Worm (Caenorhabditis elegans) whole organism, young adult: ENCODE measurements around the gene srh-123.

Source experiments
- B0019.2 ChIP-seq: fragments of 200-800 bp; sonication (Bioruptor generic); conservative IDR thresholded peaks from 2 replicates; pipeline ENCODE4 v1.3.6; 2022; ENCODE audit warnings: missing genetic modification reagents, missing genetic modification characterization, missing compliant biosample characterization
- B0261.1 ChIP-seq: sonication (generic microtip); optimal IDR thresholded peaks from 2 replicates; lab custom pipeline; 2016; ENCODE audit warnings: mild to moderate bottlenecking, missing genetic modification characterization, moderate library complexity, missing compliant biosample characterization
- B0336.3 ChIP-seq: fragments of 200-800 bp; sonication (Bioruptor generic); IDR thresholded peaks from 2 replicates; pipeline ENCODE4 v1.3.6; 2022; ENCODE audit warnings: missing genetic modification characterization, missing compliant biosample characterization
- D2030.7 ChIP-seq: fragments of 200-800 bp; sonication (Bioruptor generic); IDR thresholded peaks from 2 replicates; pipeline ENCODE4 v1.3.6; 2022; ENCODE audit warnings: missing genetic modification reagents, missing genetic modification characterization, missing compliant biosample characterization
- F23B12.7 ChIP-seq: sonication (generic microtip); optimal IDR thresholded peaks from 2 replicates; lab custom pipeline; 2017; ENCODE audit warnings: missing genetic modification characterization, mild to moderate bottlenecking, missing compliant biosample characterization, antibody characterized with exemption, moderate library complexity; ENCODE audit not compliant: insufficient read depth
- F57C9.4 ChIP-seq: sonication (generic microtip); optimal IDR thresholded peaks from 2 replicates; lab custom pipeline; 2017; ENCODE audit warnings: mild to moderate bottlenecking, missing genetic modification characterization, missing compliant biosample characterization
- Y53F4B.3 ChIP-seq: fragments of 200-800 bp; sonication (Bioruptor generic); IDR thresholded peaks from 2 replicates; pipeline ENCODE4 v1.3.6; 2022; ENCODE audit warnings: missing genetic modification reagents, missing genetic modification characterization, missing compliant biosample characterization
- Y79H2A.3 ChIP-seq: fragments of 200-800 bp; sonication (Bioruptor generic); conservative IDR thresholded peaks from 2 replicates; pipeline ENCODE4 v1.3.6; 2022; ENCODE audit warnings: missing genetic modification reagents, missing genetic modification characterization, missing compliant biosample characterization
- ama-1 ChIP-seq, 3 experiments: fragments of 150-350 bp in 1 of 3; sonication (generic microtip) in 2 of 3; optimal IDR thresholded peaks; 2 replicates each; lab custom pipeline; 2014 to 2018; ENCODE audit warnings: missing biosample characterization in 2 of 3, missing genetic modification characterization in 2 of 3, missing genetic modification reagents in 2 of 3
- athp-1 ChIP-seq: sonication (generic microtip); optimal IDR thresholded peaks from 2 replicates; lab custom pipeline; 2017; ENCODE audit warnings: mild to moderate bottlenecking, missing genetic modification characterization, missing compliant biosample characterization
- bed-1 ChIP-seq: fragments of 200-800 bp; sonication (Bioruptor generic); IDR thresholded peaks from 2 replicates; pipeline ENCODE4 v1.3.6; 2022; ENCODE audit warnings: missing genetic modification reagents, missing genetic modification characterization, missing compliant biosample characterization
- ceh-40 ChIP-seq: fragments of 200-800 bp; sonication (Bioruptor generic); IDR thresholded peaks from 2 replicates; pipeline ENCODE4 v1.3.6; 2022; ENCODE audit warnings: missing genetic modification characterization, missing compliant biosample characterization
- dpff-1 ChIP-seq: sonication (generic microtip); optimal IDR thresholded peaks from 2 replicates; lab custom pipeline; 2017; ENCODE audit warnings: mild to moderate bottlenecking, missing genetic modification characterization, missing compliant biosample characterization
- egl-18 ChIP-seq: fragments of 200-800 bp; sonication (Bioruptor generic); IDR thresholded peaks from 2 replicates; pipeline ENCODE4 v1.3.6; 2022; ENCODE audit warnings: missing genetic modification reagents, missing genetic modification characterization, missing compliant biosample characterization
- egrh-3 ChIP-seq: fragments of 200-800 bp; sonication (Bioruptor generic); IDR thresholded peaks from 2 replicates; pipeline ENCODE4 v1.3.6; 2022; ENCODE audit warnings: missing genetic modification reagents, missing genetic modification characterization, missing compliant biosample characterization
- lin-26 ChIP-seq: fragments of 200-800 bp; sonication (Bioruptor generic); IDR thresholded peaks from 2 replicates; pipeline ENCODE4 v1.3.6; 2022; ENCODE audit warnings: missing genetic modification reagents, missing genetic modification characterization, missing compliant biosample characterization
- lir-1 ChIP-seq: fragments of 200-800 bp; sonication (Bioruptor generic); conservative IDR thresholded peaks from 2 replicates; pipeline ENCODE4 v1.3.6; 2022; ENCODE audit warnings: missing genetic modification reagents, missing genetic modification characterization, missing compliant biosample characterization
- lsl-1 ChIP-seq: fragments of 200-800 bp; sonication (Bioruptor generic); optimal IDR thresholded peaks from 2 replicates; lab custom pipeline; 2018; ENCODE audit warnings: mild to moderate bottlenecking, missing genetic modification characterization, moderate library complexity, missing compliant biosample characterization
- madf-6 ChIP-seq: fragments of 200-800 bp; sonication (Bioruptor generic); IDR thresholded peaks from 2 replicates; pipeline ENCODE4 v1.3.6; 2022; ENCODE audit warnings: missing genetic modification reagents, missing genetic modification characterization, missing compliant biosample characterization
- nfyb-1 ChIP-seq: fragments of 200-800 bp; sonication (Bioruptor generic); IDR thresholded peaks from 2 replicates; pipeline ENCODE4 v1.3.6; 2022; ENCODE audit warnings: missing genetic modification reagents, missing genetic modification characterization, missing compliant biosample characterization
- nhr-27 ChIP-seq: fragments of 200-800 bp; sonication (Bioruptor generic); optimal IDR thresholded peaks from 2 replicates; lab custom pipeline; 2018; ENCODE audit warnings: mild to moderate bottlenecking, missing genetic modification characterization, moderate library complexity, missing compliant biosample characterization
- nhr-90 ChIP-seq: sonication (generic microtip); optimal IDR thresholded peaks from 2 replicates; lab custom pipeline; 2016; ENCODE audit warnings: missing genotype, mild to moderate bottlenecking, missing genetic modification characterization, missing compliant biosample characterization
- rcor-1 ChIP-seq: fragments of 200-800 bp; sonication (Bioruptor generic); IDR thresholded peaks from 2 replicates; pipeline ENCODE4 v1.3.6; 2022; ENCODE audit warnings: missing genetic modification reagents, missing genetic modification characterization, missing compliant biosample characterization
- rec-8 ChIP-seq, 2 experiments: sonication (generic microtip); optimal IDR thresholded peaks; 2 replicates each; lab custom pipeline; 2016; ENCODE audit warnings: mild to moderate bottlenecking in 2 of 2, missing genetic modification characterization in 2 of 2, missing genetic modification reagents in 2 of 2, missing genotype in 2 of 2, missing biosample characterization in 1 of 2, missing compliant biosample characterization in 1 of 2, moderate library complexity in 1 of 2
- snpc-1.1 ChIP-seq: sonication (generic microtip); optimal IDR thresholded peaks from 2 replicates; lab custom pipeline; 2017; ENCODE audit warnings: missing genetic modification characterization, mild to moderate bottlenecking, missing compliant biosample characterization, antibody characterized with exemption, moderate library complexity, missing genotype, missing genetic modification reagents; ENCODE audit not compliant: insufficient read depth
- snpc-3.4 ChIP-seq: sonication (generic microtip); optimal IDR thresholded peaks from 2 replicates; lab custom pipeline; 2017; ENCODE audit warnings: missing genetic modification characterization, mild to moderate bottlenecking, missing compliant biosample characterization, antibody characterized with exemption, moderate library complexity, missing genotype, missing genetic modification reagents
- tbp1 ChIP-seq: fragments of 200-800 bp; sonication (Bioruptor generic); optimal IDR thresholded peaks from 2 replicates; lab custom pipeline; 2018; ENCODE audit warnings: mild to moderate bottlenecking, missing genetic modification characterization, missing compliant biosample characterization
- tbx-9 ChIP-seq: sonication (generic microtip); optimal IDR thresholded peaks from 2 replicates; lab custom pipeline; 2016; ENCODE audit warnings: borderline replicate concordance, missing genetic modification characterization, inconsistent platforms, missing compliant biosample characterization
- tlf-1 ChIP-seq: fragments of 200-800 bp; sonication (Bioruptor generic); optimal IDR thresholded peaks from 2 replicates; lab custom pipeline; 2018; ENCODE audit warnings: mild to moderate bottlenecking, missing genetic modification characterization, missing compliant biosample characterization
- unc-62 ChIP-seq: fragments of 150-350 bp; optimal IDR thresholded peaks from 2 replicates; lab custom pipeline; 2014; ENCODE audit warnings: missing biosample characterization, missing genetic modification reagents, missing genetic modification characterization
- zfh-2 ChIP-seq: fragments of 200-800 bp; sonication (Bioruptor generic); conservative IDR thresholded peaks from 2 replicates; pipeline ENCODE4 v1.3.6; 2022; ENCODE audit warnings: missing genetic modification reagents, missing genetic modification characterization, missing compliant biosample characterization
- ztf-18 ChIP-seq: sonication (generic microtip); optimal IDR thresholded peaks from 2 replicates; lab custom pipeline; 2016; ENCODE audit warnings: missing genotype, mild to moderate bottlenecking, missing genetic modification characterization, missing compliant biosample characterization
- ztf-25 ChIP-seq: fragments of 200-800 bp; sonication (Bioruptor generic); IDR thresholded peaks from 2 replicates; pipeline ENCODE4 v1.3.6; 2022; ENCODE audit warnings: missing genetic modification reagents, missing genetic modification characterization, missing compliant biosample characterization
- ztf-28 ChIP-seq: fragments of 200-800 bp; sonication (Bioruptor generic); IDR thresholded peaks from 2 replicates; pipeline ENCODE4 v1.3.6; 2022; ENCODE audit warnings: missing genetic modification reagents, missing genetic modification characterization, missing compliant biosample characterization
- ztf-3 ChIP-seq: fragments of 200-800 bp; sonication (Bioruptor generic); optimal IDR thresholded peaks from 2 replicates; lab custom pipeline; 2018; ENCODE audit warnings: mild to moderate bottlenecking, missing genetic modification characterization, missing compliant biosample characterization

srh-123 gene

DNA sequence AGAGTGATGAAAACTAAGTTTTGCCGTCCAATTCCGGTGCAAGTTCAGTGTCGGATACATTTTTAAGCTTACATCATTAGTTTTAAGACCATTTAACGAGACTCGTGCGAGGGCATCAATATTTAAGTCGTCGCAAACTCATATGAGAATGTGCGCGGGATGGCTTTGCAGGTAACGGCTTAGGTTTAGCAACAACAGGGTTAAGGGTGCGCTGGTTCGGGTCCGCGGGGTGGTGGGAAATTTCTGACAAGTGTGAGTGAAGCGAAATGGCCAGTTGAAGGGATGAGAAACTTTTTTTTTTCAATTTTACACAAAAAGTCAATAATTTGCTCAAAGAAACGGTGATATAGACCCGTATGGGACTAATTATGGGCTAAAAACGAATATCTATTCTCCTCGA lies 40.0 kb downstream of the srh-123 start (continued):
- TF ChIP-seq egrh-3 (GFP tag; lab: Robert Waterston, UW) (no peak), tbx-9 (tag; lab: Kevin White, UChicago) (no peak), rec-8 (tag; optimal IDR thresholded peaks at IDR 0.05; lab: Kevin White, UChicago) (no peak), tbp1 (GFP tag; lab: Kevin White, UChicago) (peak; percentile 73), athp-1 (tag; lab: Kevin White, UChicago) (no peak), ztf-3 (GFP tag; lab: Kevin White, UChicago) (no peak), Y53F4B.3 (no peak), D2030.7 (no peak), B0261.1 (peak; percentile 44), dpff-1 (tag; lab: Kevin White, UChicago) (no peak), lsl-1 (GFP tag; lab: Kevin White, UChicago) (no peak), nhr-27 (no peak), B0019.2 (GFP tag; lab: Robert Waterston, UW) (no peak), nfyb-1 (GFP tag; lab: Robert Waterston, UW) (no peak), madf-6 (GFP tag; lab: Robert Waterston, UW) (0 out of 2 replicates have a peak, but pooled peaks have one; percentile 27), unc-62 (GFP tag; lab: Kevin White, UChicago) (no peak), snpc-3.4 (tag; lab: Kevin White, UChicago) (no peak), B0336.3 (GFP tag; lab: Robert Waterston, UW) (no peak), zfh-2 (GFP tag; lab: Robert Waterston, UW) (no peak), egl-18 (GFP tag; lab: Robert Waterston, UW) (no peak), ztf-18 (tag; lab: Kevin White, UChicago) (peak; percentile 25), lir-1 (GFP tag; lab: Robert Waterston, UW) (no peak), ama-1 (optimal IDR thresholded peaks at IDR 0.05; lab: Kevin White, UChicago) (no peak), ama-1 (GFP tag; optimal IDR thresholded peaks at IDR 0.05; lab: Kevin White, UChicago) (no peak), F57C9.4 (tag; lab: Kevin White, UChicago) (no peak), snpc-1.1 (no peak), tlf-1 (GFP tag; lab: Kevin White, UChicago) (no peak), ztf-25 (0 out of 2 replicates have a peak, but pooled peaks have one; percentile 50), lin-26 (peak; percentile 64; the same call in 1 of the 2 replicates), F23B12.7 (tag; lab: Kevin White, UChicago) (no peak)

ce11 chrV:17520735-17521134 lies 46.9 kb downstream of the srh-123 start, which contains the start of gene fbxa-136:
Gene fbxa-136 (plus strand): TSS chrV:17521035.
- TF ChIP-seq F23B12.7 (tag; lab: Kevin White, UChicago) (no peak), rcor-1 (GFP tag; lab: Robert Waterston, UW) (no peak), bed-1 (GFP tag; lab: Robert Waterston, UW) (no peak), Y79H2A.3 (GFP tag; lab: Robert Waterston, UW) (no peak), ceh-40 (GFP tag; lab: Robert Waterston, UW) (no peak), ztf-28 (GFP tag; lab: Robert Waterston, UW) (no peak), rec-8 (tag; optimal IDR thresholded peaks at IDR 0.05; lab: Kevin White, UChicago) (no peak), F57C9.4 (tag; lab: Kevin White, UChicago) (no peak), nhr-90 (tag; lab: Kevin White, UChicago) (no peak)
